3 worm cellular contexts compared by ENCODE assay signal in genomic region chrII:5047279-5047678, ce11.
TF ChIP-seq lines count a peak whose summit lies in the region.

No protein-coding gene starts in this region.

TF ChIP-seq in whole organism, L1 larva, 84 proteins besides CTCF, POLR2A, EP300 and RAD21 (continued from another document):
- TF ChIP-seq lsy-2 (tag; optimal IDR thresholded peaks at IDR 0.05; lab: Kevin White, UChicago) (peak in 1 of 2 experiments; percentile 29), nhr-12 (tag; optimal IDR thresholded peaks at IDR 0.05; lab: Kevin White, UChicago) (no peak), nhr-85 (tag; lab: Kevin White, UChicago) (peak; percentile 57), irx-1 (tag; optimal IDR thresholded peaks at IDR 0.05; lab: Kevin White, UChicago) (no peak), isw-1 (GFP tag; IDR thresholded peaks at IDR 0.05; lab: Robert Waterston, UW) (no peak), nhr-77 (tag; optimal IDR thresholded peaks at IDR 0.05; lab: Kevin White, UChicago) (no peak), Y116A8C.19 (tag; optimal IDR thresholded peaks at IDR 0.05; lab: Kevin White, UChicago; ENCODE audit: borderline replicate concordance) (no peak), unc-62 (GFP tag; optimal IDR thresholded peaks at IDR 0.05; lab: Kevin White, UChicago) (no peak), ama-1 (optimal IDR thresholded peaks at IDR 0.05; lab: Kevin White, UChicago) (no peak), efl-3 (GFP tag; optimal IDR thresholded peaks at IDR 0.05; lab: Kevin White, UChicago) (no peak), pag-3 (tag; optimal IDR thresholded peaks at IDR 0.05; lab: Kevin White, UChicago; ENCODE audit: borderline replicate concordance, insufficient read depth) (no peak), rnt-1 (tag; optimal IDR thresholded peaks at IDR 0.05; lab: Kevin White, UChicago) (peak; percentile 38), dpl-1 (GFP tag; optimal IDR thresholded peaks at IDR 0.05; lab: Kevin White, UChicago) (no peak), ceh-8 (GFP tag; optimal IDR thresholded peaks at IDR 0.05; lab: Kevin White, UChicago) (no peak), xbp-1 (tag; optimal IDR thresholded peaks at IDR 0.05; lab: Kevin White, UChicago) (no peak), F16B12.6 (tag; optimal IDR thresholded peaks at IDR 0.05; lab: Kevin White, UChicago) (no peak), tbx-2 (tag; optimal IDR thresholded peaks at IDR 0.05; lab: Kevin White, UChicago) (no peak), fkh-10 (GFP tag; optimal IDR thresholded peaks at IDR 0.05; lab: Kevin White, UChicago) (no peak), lin-14 (GFP tag; optimal IDR thresholded peaks at IDR 0.05; lab: Kevin White, UChicago) (peak; percentile 59), mep-1 (tag; optimal IDR thresholded peaks at IDR 0.05; lab: Kevin White, UChicago) (peak; percentile 44), ceh-82 (tag; optimal IDR thresholded peaks at IDR 0.05; lab: Kevin White, UChicago) (no peak), mdl-1 (tag; optimal IDR thresholded peaks at IDR 0.05; lab: Kevin White, UChicago) (peak in 1 of 2 experiments; percentile 6), lir-3 (tag; optimal IDR thresholded peaks at IDR 0.05; lab: Kevin White, UChicago; ENCODE audit: poor library complexity) (no peak), pax-3 (tag; optimal IDR thresholded peaks at IDR 0.05; lab: Kevin White, UChicago) (no peak), nhr-237 (tag; optimal IDR thresholded peaks at IDR 0.05; lab: Kevin White, UChicago) (no peak), C04F5.9 (tag; optimal IDR thresholded peaks at IDR 0.05; lab: Kevin White, UChicago) (no peak), pqm-1 (tag; optimal IDR thresholded peaks at IDR 0.05; lab: Kevin White, UChicago) (no peak), blmp-1 (tag; optimal IDR thresholded peaks at IDR 0.05; lab: Kevin White, UChicago) (peak; percentile 29), skn-1 (tag; optimal IDR thresholded peaks at IDR 0.05; lab: Kevin White, UChicago) (peak; percentile 15)

TF ChIP-seq in whole organism, L4 larva, 104 proteins besides CTCF, POLR2A, EP300 and RAD21 (continued from another document):
- TF ChIP-seq lin-1 (GFP tag; IDR thresholded peaks at IDR 0.05; lab: Robert Waterston, UW), result no peak
- TF ChIP-seq nhr-48 (tag; optimal IDR thresholded peaks at IDR 0.05; lab: Kevin White, UChicago), result no peak
- no peak for TF ChIP-seq zip-11 (GFP tag; IDR thresholded peaks at IDR 0.05; lab: Robert Waterston, UW)
- no peak for TF ChIP-seq ztf-11 (tag; optimal IDR thresholded peaks at IDR 0.05; lab: Kevin White, UChicago)
- no peak for TF ChIP-seq lim-7 (GFP tag; IDR thresholded peaks at IDR 0.05; lab: Robert Waterston, UW)
- TF ChIP-seq dmd-8 (GFP tag; IDR thresholded peaks at IDR 0.05; lab: Robert Waterston, UW), result no peak
- TF ChIP-seq daf-16 (GFP tag; optimal IDR thresholded peaks at IDR 0.05; lab: Kevin White, UChicago), result no peak
- TF ChIP-seq daf-16 (tag; optimal IDR thresholded peaks at IDR 0.05; lab: Kevin White, UChicago), result no peak
- TF ChIP-seq hlh-30 (tag; optimal IDR thresholded peaks at IDR 0.05; lab: Kevin White, UChicago; ENCODE audit: insufficient read depth), result peak; percentile 65
- no peak for TF ChIP-seq cey-2 (tag; optimal IDR thresholded peaks at IDR 0.05; lab: Kevin White, UChicago; ENCODE audit: borderline replicate concordance, insufficient read depth)
- TF ChIP-seq nhr-6 (tag; optimal IDR thresholded peaks at IDR 0.05; lab: Kevin White, UChicago), result peak; percentile 74
- TF ChIP-seq R02D3.7 (tag; optimal IDR thresholded peaks at IDR 0.05; lab: Kevin White, UChicago), result no peak
- peak; percentile 70 for TF ChIP-seq aha-1 (tag; lab: Kevin White, UChicago)
- no peak for TF ChIP-seq nhr-237 (tag; optimal IDR thresholded peaks at IDR 0.05; lab: Kevin White, UChicago)
- no peak for TF ChIP-seq rbr-2 (tag; optimal IDR thresholded peaks at IDR 0.05; lab: Kevin White, UChicago)
- TF ChIP-seq dmd-6 (GFP tag; IDR thresholded peaks at IDR 0.05; lab: Robert Waterston, UW), result peak; percentile 14; the same call in 1 of the 2 replicates
- no peak for TF ChIP-seq F37D6.2 (tag; optimal IDR thresholded peaks at IDR 0.05; lab: Kevin White, UChicago)
- no peak for TF ChIP-seq zfp-3 (GFP tag; conservative IDR thresholded peaks at IDR 0.05; lab: Robert Waterston, UW)
- TF ChIP-seq snpc-4 (tag; optimal IDR thresholded peaks at IDR 0.05; lab: Kevin White, UChicago), result no peak
- TF ChIP-seq ceh-28 (tag; optimal IDR thresholded peaks at IDR 0.05; lab: Kevin White, UChicago), result no peak
- no peak for TF ChIP-seq zfp-2 (tag; optimal IDR thresholded peaks at IDR 0.05; lab: Kevin White, UChicago)
- TF ChIP-seq Y5F2A.4 (GFP tag; optimal IDR thresholded peaks at IDR 0.05; lab: Kevin White, UChicago), result no peak
- TF ChIP-seq egl-43 (GFP tag; IDR thresholded peaks at IDR 0.05; lab: Robert Waterston, UW), result no peak
- TF ChIP-seq mxl-2 (GFP tag; conservative IDR thresholded peaks at IDR 0.05; lab: Robert Waterston, UW), result no peak
- no peak for TF ChIP-seq lin-15B (tag; optimal IDR thresholded peaks at IDR 0.05; lab: Kevin White, UChicago)
- no peak for TF ChIP-seq dpl-1 (GFP tag; optimal IDR thresholded peaks at IDR 0.05; lab: Kevin White, UChicago)
- TF ChIP-seq hlh-11 (tag; optimal IDR thresholded peaks at IDR 0.05; lab: Kevin White, UChicago), result peak; percentile 64
- peak; percentile 4 for TF ChIP-seq mes-2 (tag; optimal IDR thresholded peaks at IDR 0.05; lab: Kevin White, UChicago; ENCODE audit: poor library complexity, severe bottlenecking)
- TF ChIP-seq mxl-3 (GFP tag; optimal IDR thresholded peaks at IDR 0.05; lab: Kevin White, UChicago), result peak; percentile 90
- TF ChIP-seq jun-1 (tag; optimal IDR thresholded peaks at IDR 0.05; lab: Kevin White, UChicago), result no peak
- no peak for TF ChIP-seq pha-4 (GFP tag; IDR thresholded peaks at IDR 0.05; lab: Robert Waterston, UW)
- no peak for TF ChIP-seq pha-4 (tag; optimal IDR thresholded peaks at IDR 0.05; lab: Kevin White, UChicago)
- TF ChIP-seq nhr-25 (tag; optimal IDR thresholded peaks at IDR 0.05; lab: Kevin White, UChicago; ENCODE audit: borderline replicate concordance, insufficient read depth), result peak; percentile 33
- TF ChIP-seq nhr-28 (tag; optimal IDR thresholded peaks at IDR 0.05; lab: Kevin White, UChicago), result peak; percentile 54
- TF ChIP-seq attf-4 (tag; optimal IDR thresholded peaks at IDR 0.05; lab: Kevin White, UChicago), result no peak
- no peak for TF ChIP-seq nhr-77 (tag; optimal IDR thresholded peaks at IDR 0.05; lab: Kevin White, UChicago)
- no peak for TF ChIP-seq ceh-32 (tag; optimal IDR thresholded peaks at IDR 0.05; lab: Kevin White, UChicago; ENCODE audit: poor library complexity)
- no peak for TF ChIP-seq spr-1 (tag; optimal IDR thresholded peaks at IDR 0.05; lab: Kevin White, UChicago)
- no peak for TF ChIP-seq gei-8 (GFP tag; optimal IDR thresholded peaks at IDR 0.05; lab: Kevin White, UChicago)
- TF ChIP-seq snpc-1.2 (GFP tag; IDR thresholded peaks at IDR 0.05; lab: Robert Waterston, UW), result no peak
- TF ChIP-seq arid-1 (GFP tag; conservative IDR thresholded peaks at IDR 0.05; lab: Robert Waterston, UW), result no peak
- TF ChIP-seq lsy-2 (tag; optimal IDR thresholded peaks at IDR 0.05; lab: Kevin White, UChicago), result peak in 1 of 2 experiments; percentile 40
- TF ChIP-seq D1046.2 (GFP tag; IDR thresholded peaks at IDR 0.05; lab: Robert Waterston, UW), result no peak
- TF ChIP-seq lin-29 (GFP tag; IDR thresholded peaks at IDR 0.05; lab: Robert Waterston, UW), result no peak
- no peak for TF ChIP-seq nhr-76 (tag; optimal IDR thresholded peaks at IDR 0.05; lab: Kevin White, UChicago)
- no peak for TF ChIP-seq ama-1 (optimal IDR thresholded peaks at IDR 0.05; lab: Kevin White, UChicago)
- no peak for TF ChIP-seq mep-1 (tag; optimal IDR thresholded peaks at IDR 0.05; lab: Kevin White, UChicago)
- no peak for TF ChIP-seq saeg-2 (GFP tag; IDR thresholded peaks at IDR 0.05; lab: Robert Waterston, UW)
- TF ChIP-seq dve-1 (tag; optimal IDR thresholded peaks at IDR 0.05; lab: Kevin White, UChicago; ENCODE audit: insufficient read depth), result peak; percentile 2
- no peak for TF ChIP-seq ceh-62 (tag; optimal IDR thresholded peaks at IDR 0.05; lab: Kevin White, UChicago)
- no peak for TF ChIP-seq hif-1 (tag; optimal IDR thresholded peaks at IDR 0.05; lab: Kevin White, UChicago)
- no peak for TF ChIP-seq F44E2.7 (GFP tag; IDR thresholded peaks at IDR 0.05; lab: Robert Waterston, UW)

TF ChIP-seq in whole organism, mixed stage, embryonic, 35 proteins besides CTCF, POLR2A, EP300 and RAD21 (continued from another document):
- TF ChIP-seq nhr-2 (tag; optimal IDR thresholded peaks at IDR 0.05; lab: Kevin White, UChicago) (peak; percentile 60), ceh-83 (GFP tag; optimal IDR thresholded peaks at IDR 0.05; lab: Kevin White, UChicago) (no peak), ham-2 (GFP tag; optimal IDR thresholded peaks at IDR 0.05; lab: Kevin White, UChicago) (peak; percentile 2), pha-4 (tag; optimal IDR thresholded peaks at IDR 0.05; lab: Kevin White, UChicago) (no peak)
